Worm (Caenorhabditis elegans) whole organism, L4 larva: Measurements from ENCODE around the gene ceh-48.

Source experiments
- D1046.2 ChIP-seq: fragments of 200-800 bp; sonication (Bioruptor generic); IDR thresholded peaks from 2 replicates; pipeline ENCODE4 v1.3.6; 2022; ENCODE audit warnings: missing genetic modification characterization, missing compliant biosample characterization
- R02D3.7 ChIP-seq: fragments of 150-350 bp; sonication (generic microtip); optimal IDR thresholded peaks from 3 replicates; lab custom pipeline; 2014; ENCODE audit warnings: missing biosample characterization, missing genetic modification characterization
- T20F7.1 ChIP-seq: fragments of 200-800 bp; sonication (Bioruptor generic); optimal IDR thresholded peaks from 2 replicates; lab custom pipeline; 2018; ENCODE audit warnings: mild to moderate bottlenecking, missing genetic modification characterization, missing compliant biosample characterization
- Y5F2A.4 ChIP-seq: fragments of 200-800 bp; sonication (Bioruptor generic); optimal IDR thresholded peaks from 2 replicates; lab custom pipeline; 2018; ENCODE audit warnings: mild to moderate bottlenecking, missing genetic modification characterization, missing compliant biosample characterization
- ZK337.2 ChIP-seq: fragments of 200-800 bp; sonication (Bioruptor generic); IDR thresholded peaks from 2 replicates; pipeline ENCODE4 v1.3.6; 2022; ENCODE audit warnings: missing genetic modification reagents, missing genetic modification characterization, missing compliant biosample characterization
- aly-2 ChIP-seq: sonication (generic microtip); optimal IDR thresholded peaks from 2 replicates; lab custom pipeline; 2018; ENCODE audit warnings: missing biosample characterization, missing genetic modification characterization
- arid-1 ChIP-seq: fragments of 200-800 bp; sonication (Bioruptor generic); conservative IDR thresholded peaks from 2 replicates; pipeline ENCODE4 v1.3.6; 2022; ENCODE audit warnings: missing genetic modification reagents, missing genetic modification characterization, missing compliant biosample characterization
- attf-4 ChIP-seq: sonication (generic microtip); optimal IDR thresholded peaks from 3 replicates; lab custom pipeline; 2017; ENCODE audit warnings: missing biosample characterization, missing genetic modification characterization
- ceh-28 ChIP-seq: fragments of 150-350 bp; optimal IDR thresholded peaks from 2 replicates; lab custom pipeline; 2014; ENCODE audit warnings: missing biosample characterization, missing genetic modification reagents, missing genetic modification characterization
- ceh-32 ChIP-seq: sonication (generic microtip); optimal IDR thresholded peaks from 2 replicates; lab custom pipeline; 2016; ENCODE audit warnings: mild to moderate bottlenecking, missing genetic modification characterization, missing compliant biosample characterization; ENCODE audit not compliant: poor library complexity
- ceh-82 ChIP-seq: sonication (generic microtip); optimal IDR thresholded peaks from 2 replicates; lab custom pipeline; 2017; ENCODE audit warnings: missing biosample characterization, missing genetic modification characterization
- cey-2 ChIP-seq: sonication (generic microtip); optimal IDR thresholded peaks from 3 replicates; lab custom pipeline; 2017; ENCODE audit warnings: missing genetic modification characterization, mild to moderate bottlenecking, missing compliant biosample characterization, antibody characterized with exemption, borderline replicate concordance; ENCODE audit not compliant: insufficient read depth
- ctbp-1 ChIP-seq: fragments of 200-800 bp; sonication (Bioruptor generic); IDR thresholded peaks from 2 replicates; pipeline ENCODE4 v1.3.6; 2022; ENCODE audit warnings: missing genetic modification reagents, missing genetic modification characterization, missing compliant biosample characterization
- daf-12 ChIP-seq: fragments of 150-350 bp; optimal IDR thresholded peaks from 2 replicates; lab custom pipeline; 2014; ENCODE audit warnings: missing biosample characterization, missing genetic modification reagents, missing genetic modification characterization
- daf-19 ChIP-seq: fragments of 200-800 bp; sonication (Bioruptor generic); conservative IDR thresholded peaks from 2 replicates; pipeline ENCODE4 v1.3.6; 2022; ENCODE audit warnings: missing genetic modification characterization, missing compliant biosample characterization
- daf-8 ChIP-seq: fragments of 200-800 bp; sonication (Bioruptor generic); IDR thresholded peaks from 2 replicates; pipeline ENCODE4 v1.3.6; 2022; ENCODE audit warnings: missing genetic modification characterization, missing compliant biosample characterization
- dmd-8 ChIP-seq: fragments of 200-800 bp; sonication (Bioruptor generic); IDR thresholded peaks from 2 replicates; pipeline ENCODE4 v1.3.6; 2022; ENCODE audit warnings: missing genetic modification characterization, missing compliant biosample characterization
- duxl-1 ChIP-seq: sonication (generic microtip); optimal IDR thresholded peaks from 2 replicates; lab custom pipeline; 2016; ENCODE audit warnings: mild to moderate bottlenecking, missing genetic modification characterization, moderate library complexity, missing compliant biosample characterization; ENCODE audit not compliant: poor library complexity
- egl-27 ChIP-seq: sonication (generic microtip); optimal IDR thresholded peaks from 3 replicates; lab custom pipeline; 2017; ENCODE audit warnings: missing biosample characterization, missing genetic modification reagents, missing genetic modification characterization
- fkh-10 ChIP-seq: fragments of 150-350 bp; optimal IDR thresholded peaks from 2 replicates; lab custom pipeline; 2014; ENCODE audit warnings: missing biosample characterization, missing genetic modification reagents, missing genetic modification characterization
- gei-8 ChIP-seq: fragments of 200-800 bp; sonication (Bioruptor generic); optimal IDR thresholded peaks from 2 replicates; lab custom pipeline; 2018; ENCODE audit warnings: mild to moderate bottlenecking, missing genetic modification characterization, missing compliant biosample characterization
- hif-1 ChIP-seq, 2 experiments: sonication (generic microtip); optimal IDR thresholded peaks; 2 replicates each; lab custom pipeline; 2016 to 2017; ENCODE audit warnings: missing compliant biosample characterization in 2 of 2, missing genetic modification characterization in 2 of 2, missing genetic modification reagents in 2 of 2, missing genotype in 2 of 2, mild to moderate bottlenecking in 1 of 2
- jun-1 ChIP-seq: fragments of 150-350 bp; optimal IDR thresholded peaks from 2 replicates; lab custom pipeline; 2014; ENCODE audit warnings: missing biosample characterization, missing genetic modification reagents, missing genetic modification characterization
- lin-1 ChIP-seq: fragments of 200-800 bp; sonication (Bioruptor generic); IDR thresholded peaks from 2 replicates; pipeline ENCODE4 v1.3.6; 2022; ENCODE audit warnings: missing genetic modification reagents, missing genetic modification characterization, missing compliant biosample characterization
- lin-13 ChIP-seq: fragments of 150-350 bp; optimal IDR thresholded peaks from 2 replicates; lab custom pipeline; 2014; ENCODE audit warnings: missing biosample characterization, missing genetic modification reagents, missing genetic modification characterization
- lin-29 ChIP-seq: fragments of 200-800 bp; sonication (Bioruptor generic); IDR thresholded peaks from 2 replicates; pipeline ENCODE4 v1.3.6; 2022; ENCODE audit warnings: missing genetic modification reagents, missing genetic modification characterization, missing compliant biosample characterization
- lin-39 ChIP-seq: fragments of 150-350 bp; optimal IDR thresholded peaks from 2 replicates; lab custom pipeline; 2014; ENCODE audit warnings: missing biosample characterization, missing genetic modification reagents, missing genetic modification characterization
- lir-3 ChIP-seq: sonication (generic microtip); optimal IDR thresholded peaks from 2 replicates; lab custom pipeline; 2016; ENCODE audit warnings: mild to moderate bottlenecking, missing genetic modification characterization, missing compliant biosample characterization
- madf-9 ChIP-seq: fragments of 200-800 bp; sonication (Bioruptor generic); conservative IDR thresholded peaks from 2 replicates; pipeline ENCODE4 v1.3.6; 2022; ENCODE audit warnings: missing genetic modification reagents, missing genetic modification characterization, missing compliant biosample characterization
- mdl-1 ChIP-seq, 2 experiments: fragments of 150-350 bp in 1 of 2; sonication (generic microtip) in 1 of 2; optimal IDR thresholded peaks; 2 replicates each; lab custom pipeline; 2014 to 2017; ENCODE audit warnings: missing biosample characterization in 2 of 2, missing genetic modification characterization in 2 of 2
- mep-1 ChIP-seq: fragments of 150-350 bp; sonication (generic microtip); optimal IDR thresholded peaks from 3 replicates; lab custom pipeline; 2014; ENCODE audit warnings: missing biosample characterization, missing genetic modification characterization
- mxl-2 ChIP-seq: fragments of 200-800 bp; sonication (Bioruptor generic); conservative IDR thresholded peaks from 2 replicates; pipeline ENCODE4 v1.3.6; 2022; ENCODE audit warnings: missing genetic modification reagents, missing genetic modification characterization, missing compliant biosample characterization
- mxl-3 ChIP-seq: fragments of 200-800 bp; sonication (Bioruptor generic); optimal IDR thresholded peaks from 2 replicates; lab custom pipeline; 2018; ENCODE audit warnings: mild to moderate bottlenecking, missing genetic modification characterization, missing compliant biosample characterization
- nhr-10 ChIP-seq: fragments of 150-350 bp; optimal IDR thresholded peaks from 2 replicates; lab custom pipeline; 2014; ENCODE audit warnings: missing biosample characterization, missing genetic modification characterization
- nhr-28 ChIP-seq: fragments of 150-350 bp; optimal IDR thresholded peaks from 2 replicates; lab custom pipeline; 2014; ENCODE audit warnings: missing biosample characterization, missing genetic modification characterization
- nhr-48 ChIP-seq: sonication (generic microtip); optimal IDR thresholded peaks from 2 replicates; lab custom pipeline; 2016; ENCODE audit warnings: mild to moderate bottlenecking, missing genetic modification characterization, missing compliant biosample characterization
- nhr-6 ChIP-seq: fragments of 150-350 bp; optimal IDR thresholded peaks from 2 replicates; lab custom pipeline; 2014; ENCODE audit warnings: missing biosample characterization, missing genetic modification characterization
- nhr-77 ChIP-seq: fragments of 150-350 bp; optimal IDR thresholded peaks from 2 replicates; lab custom pipeline; 2014; ENCODE audit warnings: missing biosample characterization, missing genetic modification characterization
- pha-4 ChIP-seq, 2 experiments: fragments of 150-350 bp in 1 of 2; fragments of 200-800 bp in 1 of 2; sonication (Bioruptor generic) in 1 of 2; IDR thresholded peaks in 1 of 2; optimal IDR thresholded peaks in 1 of 2; 2 replicates each; pipeline versions ENCODE4 v1.3.6 to Lab custom; 2014 to 2022; ENCODE audit warnings: missing genetic modification characterization in 2 of 2, missing genetic modification reagents in 2 of 2, missing biosample characterization in 1 of 2, missing compliant biosample characterization in 1 of 2
- pqm-1 ChIP-seq: sonication (generic microtip); optimal IDR thresholded peaks from 2 replicates; lab custom pipeline; 2017; ENCODE audit warnings: missing biosample characterization, missing genetic modification characterization
- rbr-2 ChIP-seq: sonication (generic microtip); optimal IDR thresholded peaks from 2 replicates; lab custom pipeline; 2016; ENCODE audit warnings: missing genotype, missing genetic modification characterization, missing compliant biosample characterization
- saeg-2 ChIP-seq: fragments of 200-800 bp; sonication (Bioruptor generic); IDR thresholded peaks from 2 replicates; pipeline ENCODE4 v1.3.6; 2022; ENCODE audit warnings: missing genetic modification reagents, missing genetic modification characterization, missing compliant biosample characterization
- set-16 ChIP-seq: fragments of 200-800 bp; sonication (Bioruptor generic); IDR thresholded peaks from 2 replicates; pipeline ENCODE4 v1.3.6; 2022; ENCODE audit warnings: missing genetic modification reagents, missing genetic modification characterization, missing compliant biosample characterization
- skn-1 ChIP-seq: fragments of 150-350 bp; optimal IDR thresholded peaks from 2 replicates; lab custom pipeline; 2014; ENCODE audit warnings: missing biosample characterization, missing genetic modification characterization
- spr-1 ChIP-seq: sonication (generic microtip); optimal IDR thresholded peaks from 2 replicates; lab custom pipeline; 2016; ENCODE audit warnings: mild to moderate bottlenecking, missing genetic modification characterization, missing compliant biosample characterization
- spr-3 ChIP-seq: fragments of 200-800 bp; sonication (Bioruptor generic); optimal IDR thresholded peaks from 2 replicates; lab custom pipeline; 2018; ENCODE audit warnings: mild to moderate bottlenecking, missing genetic modification characterization, missing compliant biosample characterization
- tra-1 ChIP-seq: fragments of 200-800 bp; sonication (Bioruptor generic); IDR thresholded peaks from 2 replicates; pipeline ENCODE4 v1.3.6; 2022; ENCODE audit warnings: missing genetic modification reagents, missing genetic modification characterization, missing compliant biosample characterization
- unc-39 ChIP-seq: sonication (generic microtip); optimal IDR thresholded peaks from 2 replicates; lab custom pipeline; 2017; ENCODE audit warnings: missing biosample characterization, missing genetic modification characterization
- vab-7 ChIP-seq: fragments of 200-800 bp; sonication (Bioruptor generic); IDR thresholded peaks from 2 replicates; pipeline ENCODE4 v1.3.6; 2022; ENCODE audit warnings: missing genetic modification reagents, missing genetic modification characterization, missing compliant biosample characterization
- zag-1 ChIP-seq: fragments of 150-350 bp; optimal IDR thresholded peaks from 2 replicates; lab custom pipeline; 2014; ENCODE audit warnings: missing biosample characterization, missing genetic modification characterization
- zip-11 ChIP-seq: fragments of 200-800 bp; sonication (Bioruptor generic); IDR thresholded peaks from 2 replicates; pipeline ENCODE4 v1.3.6; 2022; ENCODE audit warnings: missing genetic modification characterization, missing compliant biosample characterization
- ztf-7 ChIP-seq: fragments of 150-350 bp; optimal IDR thresholded peaks from 2 replicates; lab custom pipeline; 2014; ENCODE audit warnings: missing biosample characterization, missing genetic modification characterization

Gene ceh-48

DNA sequence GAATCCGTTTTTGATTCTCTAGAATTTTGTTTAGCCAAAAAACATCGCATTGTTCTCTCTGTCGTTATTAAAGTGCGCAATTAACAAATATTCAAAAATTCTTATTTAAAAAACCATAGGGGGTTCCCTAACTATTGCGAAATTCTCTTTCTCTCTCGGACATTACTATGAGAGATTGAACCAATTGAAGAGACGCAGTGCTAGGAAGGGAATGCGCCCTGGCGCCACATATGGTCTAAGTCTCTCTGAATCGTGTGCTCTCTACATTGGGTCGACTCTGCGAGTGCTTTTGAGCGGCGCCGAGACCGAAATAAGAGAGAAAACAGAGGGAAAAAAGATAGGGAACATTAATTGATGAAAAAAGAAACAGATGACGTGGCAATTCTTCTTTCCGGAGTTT lies 26.0 kb upstream of the ceh-48 start (continued):
- TF ChIP-seq daf-12 (tag; lab: Kevin White, UChicago) (no peak), tra-1 (GFP tag; lab: Robert Waterston, UW) (peak; percentile 57; the same call in 1 of the 2 replicates), Y5F2A.4 (GFP tag; lab: Kevin White, UChicago) (no peak), nhr-48 (tag; lab: Kevin White, UChicago) (peak; percentile 49), fkh-10 (GFP tag; lab: Kevin White, UChicago) (no peak), mxl-3 (GFP tag; lab: Kevin White, UChicago) (peak; percentile 40), saeg-2 (GFP tag; lab: Robert Waterston, UW) (no peak), zag-1 (tag; lab: Kevin White, UChicago) (no peak), lin-39 (no peak), zip-11 (no peak), daf-19 (GFP tag; lab: Robert Waterston, UW) (no peak), skn-1 (tag; lab: Kevin White, UChicago) (no peak), duxl-1 (no peak), nhr-77 (tag; lab: Kevin White, UChicago) (no peak), lir-3 (no peak), mdl-1 (tag; optimal IDR thresholded peaks at IDR 0.05; lab: Kevin White, UChicago) (peak in 1 of 2 experiments; percentile 27), jun-1 (tag; lab: Kevin White, UChicago) (no peak), dmd-8 (GFP tag; lab: Robert Waterston, UW) (no peak), spr-1 (tag; lab: Kevin White, UChicago) (no peak), gei-8 (GFP tag; lab: Kevin White, UChicago) (no peak), unc-39 (no peak), pqm-1 (tag; lab: Kevin White, UChicago) (peak; percentile 5), pha-4 (GFP tag; IDR thresholded peaks at IDR 0.05; lab: Robert Waterston, UW) (peak; percentile 64), pha-4 (tag; optimal IDR thresholded peaks at IDR 0.05; lab: Kevin White, UChicago) (peak; percentile 62), cey-2 (tag; lab: Kevin White, UChicago) (no peak), daf-8 (GFP tag; lab: Robert Waterston, UW) (no peak), ceh-28 (tag; lab: Kevin White, UChicago) (no peak), egl-27 (no peak), arid-1 (GFP tag; lab: Robert Waterston, UW) (peak; percentile 49; the same call in 1 of the 2 replicates), spr-3 (no peak), madf-9 (GFP tag; lab: Robert Waterston, UW) (no peak), mep-1 (tag; lab: Kevin White, UChicago) (peak; percentile 85), lin-1 (GFP tag; lab: Robert Waterston, UW) (peak; percentile 78; the same call in 1 of the 2 replicates), nhr-6 (peak; percentile 13), R02D3.7 (tag; lab: Kevin White, UChicago) (no peak), hif-1 (tag; optimal IDR thresholded peaks at IDR 0.05; lab: Kevin White, UChicago) (peak in 1 of 2 experiments; percentile 49), nhr-10 (tag; lab: Kevin White, UChicago) (no peak), ZK337.2 (no peak), ceh-32 (no peak), attf-4 (tag; lab: Kevin White, UChicago) (no peak), rbr-2 (tag; lab: Kevin White, UChicago) (peak; percentile 77), lin-13 (GFP tag; lab: Kevin White, UChicago) (peak; percentile 37), aly-2 (tag; lab: Kevin White, UChicago) (no peak), ceh-82 (tag; lab: Kevin White, UChicago) (no peak), set-16 (peak; percentile 48), mxl-2 (no peak), T20F7.1 (GFP tag; lab: Kevin White, UChicago) (peak; percentile 40), nhr-28 (tag; lab: Kevin White, UChicago) (peak; percentile 52), lin-29 (GFP tag; lab: Robert Waterston, UW) (no peak), ztf-7 (tag; lab: Kevin White, UChicago) (peak; percentile 12), D1046.2 (GFP tag; lab: Robert Waterston, UW) (no peak), ctbp-1 (GFP tag; lab: Robert Waterston, UW) (peak; percentile 47; the same call in 1 of the 2 replicates), vab-7 (GFP tag; lab: Robert Waterston, UW) (no peak)
